Worm (Caenorhabditis elegans): Measurements from ENCODE around the gene spe-10.
A peak's percentile ranks its signal among the peaks of the same experiment; 100 is the strongest.

- TF ChIP-seq egl-5 (tag; optimal IDR thresholded peaks at IDR 0.05) (no peak), ama-1 (optimal IDR thresholded peaks at IDR 0.05) (no peak), nhr-25 (tag; optimal IDR thresholded peaks at IDR 0.05) (peak; percentile 75), snpc-4 (tag; optimal IDR thresholded peaks at IDR 0.05) (peak; percentile 66), nhr-76 (tag; optimal IDR thresholded peaks at IDR 0.05) (no peak), unc-62 (GFP tag; optimal IDR thresholded peaks at IDR 0.05) (no peak), pha-4 (tag; optimal IDR thresholded peaks at IDR 0.05) (peak; percentile 87), ztf-4 (tag; optimal IDR thresholded peaks at IDR 0.05) (no peak), ztf-11 (tag; optimal IDR thresholded peaks at IDR 0.05) (no peak)
Measured at ce11 chrV:10361830-10362397, 22.1 kb upstream of the spe-10 start, which contains the start of gene cash-1.

All from whole organism, L3 larva.